Worm (Caenorhabditis elegans) whole organism, L1 larva: Measurements from ENCODE around the gene twk-39.

Source experiments
- unc-30 ChIP-seq: sonication (generic microtip); optimal IDR thresholded peaks from 2 replicates; lab custom pipeline; 2017; ENCODE audit warnings: missing biosample characterization, missing genetic modification characterization
- zag-1 ChIP-seq: fragments of 150-350 bp; optimal IDR thresholded peaks from 2 replicates; lab custom pipeline; 2014; ENCODE audit warnings: missing biosample characterization, missing genetic modification characterization
- ztf-11 ChIP-seq, 2 experiments: sonication (generic microtip); optimal IDR thresholded peaks; 2 replicates each; lab custom pipeline; 2016 to 2017; ENCODE audit warnings: missing genetic modification characterization in 2 of 2, missing biosample characterization in 1 of 2, missing compliant biosample characterization in 1 of 2

DNA sequence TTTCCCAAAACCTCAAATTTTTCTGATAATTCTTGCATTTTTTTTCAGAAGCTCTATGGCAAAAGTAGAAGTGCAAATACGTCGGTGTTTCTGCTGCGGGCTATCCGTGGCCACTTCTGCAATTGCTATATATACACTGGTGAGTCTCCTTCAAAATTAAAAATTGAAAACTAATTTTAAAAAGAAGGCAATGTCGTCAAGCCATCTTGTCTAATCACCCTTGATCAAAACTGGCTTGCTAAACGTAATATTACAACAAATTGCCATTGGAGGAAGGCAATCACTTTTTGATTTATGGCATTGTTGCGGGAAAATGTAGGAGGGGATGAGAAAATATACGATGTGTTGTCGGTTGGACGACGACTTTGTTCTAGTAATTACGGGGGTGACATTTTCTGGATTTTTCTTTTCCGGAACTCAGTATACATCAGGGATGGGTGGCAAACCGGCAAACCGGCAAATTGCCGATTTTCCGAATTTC lies 21.0 kb downstream of the twk-39 start, which contains the start of gene C18D11.1:
- TF ChIP-seq ztf-11 (tag; optimal IDR thresholded peaks at IDR 0.05; lab: Kevin White, UChicago) (no peak), unc-30 (no peak), zag-1 (tag; lab: Kevin White, UChicago) (no peak)
